Worm (Caenorhabditis elegans) whole organism, young adult: Measurements from ENCODE around the gene unc-4.

Experiments
- B0035.1 ChIP-seq: sonication (generic microtip); optimal IDR thresholded peaks from 2 replicates; lab custom pipeline; 2016; ENCODE audit warnings: missing genetic modification characterization, mild to moderate bottlenecking, missing compliant biosample characterization, missing genotype, missing genetic modification reagents
- C17E4.6 ChIP-seq: fragments of 200-800 bp; sonication (Bioruptor generic); IDR thresholded peaks from 2 replicates; pipeline ENCODE4 v1.3.6; 2022; ENCODE audit warnings: missing genetic modification reagents, missing genetic modification characterization, missing compliant biosample characterization
- F33H1.4 ChIP-seq: fragments of 200-800 bp; sonication (Bioruptor generic); IDR thresholded peaks from 2 replicates; pipeline ENCODE4 v1.3.6; 2022; ENCODE audit warnings: missing genetic modification reagents, missing genetic modification characterization, missing compliant biosample characterization
- F37B4.10 ChIP-seq: fragments of 200-800 bp; sonication (Bioruptor generic); IDR thresholded peaks from 2 replicates; pipeline ENCODE4 v1.3.6; 2022; ENCODE audit warnings: missing genetic modification characterization, missing compliant biosample characterization
- K11D2.4 ChIP-seq: fragments of 200-800 bp; sonication (Bioruptor generic); IDR thresholded peaks from 2 replicates; pipeline ENCODE4 v1.3.6; 2022; ENCODE audit warnings: missing genetic modification reagents, missing genetic modification characterization, missing compliant biosample characterization
- T07F8.4 ChIP-seq: sonication (generic microtip); optimal IDR thresholded peaks from 2 replicates; lab custom pipeline; 2016; ENCODE audit warnings: mild to moderate bottlenecking, missing genetic modification characterization, moderate library complexity, missing compliant biosample characterization
- T26A5.8 ChIP-seq: sonication (generic microtip); optimal IDR thresholded peaks from 2 replicates; lab custom pipeline; 2016; ENCODE audit warnings: missing genetic modification characterization, missing compliant biosample characterization
- Y53G8AR.9 ChIP-seq: fragments of 200-800 bp; sonication (Bioruptor generic); conservative IDR thresholded peaks from 2 replicates; pipeline ENCODE4 v1.3.6; 2022; ENCODE audit warnings: missing genetic modification reagents, missing genetic modification characterization, missing compliant biosample characterization
- Y79H2A.3 ChIP-seq: fragments of 200-800 bp; sonication (Bioruptor generic); conservative IDR thresholded peaks from 2 replicates; pipeline ENCODE4 v1.3.6; 2022; ENCODE audit warnings: missing genetic modification reagents, missing genetic modification characterization, missing compliant biosample characterization
- akir-1 ChIP-seq: fragments of 200-800 bp; sonication (Bioruptor generic); optimal IDR thresholded peaks from 2 replicates; lab custom pipeline; 2018; ENCODE audit warnings: mild to moderate bottlenecking, missing genetic modification characterization, moderate library complexity, missing compliant biosample characterization
- ama-1 ChIP-seq, 3 experiments: fragments of 150-350 bp in 1 of 3; sonication (generic microtip) in 2 of 3; optimal IDR thresholded peaks; 2 replicates each; lab custom pipeline; 2014 to 2018; ENCODE audit warnings: missing biosample characterization in 2 of 3, missing genetic modification characterization in 2 of 3, missing genetic modification reagents in 2 of 3
- atf-7 ChIP-seq: sonication (generic microtip); optimal IDR thresholded peaks from 2 replicates; lab custom pipeline; 2017; ENCODE audit warnings: mild to moderate bottlenecking, missing genetic modification characterization, missing compliant biosample characterization
- athp-1 ChIP-seq: sonication (generic microtip); optimal IDR thresholded peaks from 2 replicates; lab custom pipeline; 2017; ENCODE audit warnings: mild to moderate bottlenecking, missing genetic modification characterization, missing compliant biosample characterization
- bed-1 ChIP-seq: fragments of 200-800 bp; sonication (Bioruptor generic); IDR thresholded peaks from 2 replicates; pipeline ENCODE4 v1.3.6; 2022; ENCODE audit warnings: missing genetic modification reagents, missing genetic modification characterization, missing compliant biosample characterization
- ccch-3 ChIP-seq: fragments of 200-800 bp; sonication (Bioruptor generic); optimal IDR thresholded peaks from 2 replicates; lab custom pipeline; 2018; ENCODE audit warnings: mild to moderate bottlenecking, missing genetic modification characterization, missing compliant biosample characterization
- ceh-27 ChIP-seq: fragments of 200-800 bp; sonication (Bioruptor generic); optimal IDR thresholded peaks from 2 replicates; lab custom pipeline; 2018; ENCODE audit warnings: mild to moderate bottlenecking, missing genetic modification characterization, moderate library complexity, missing compliant biosample characterization
- ceh-79 ChIP-seq: sonication (generic microtip); optimal IDR thresholded peaks from 2 replicates; lab custom pipeline; 2017; ENCODE audit warnings: mild to moderate bottlenecking, missing genetic modification characterization, missing compliant biosample characterization
- ceh-91 ChIP-seq: fragments of 200-800 bp; sonication (Bioruptor generic); IDR thresholded peaks from 2 replicates; pipeline ENCODE4 v1.3.6; 2022; ENCODE audit warnings: missing genetic modification reagents, missing genetic modification characterization, missing compliant biosample characterization
- chd-7 ChIP-seq: sonication (generic microtip); optimal IDR thresholded peaks from 2 replicates; lab custom pipeline; 2016; ENCODE audit warnings: mild to moderate bottlenecking, missing genetic modification characterization, moderate library complexity, missing compliant biosample characterization
- efl-1 ChIP-seq: fragments of 150-350 bp; optimal IDR thresholded peaks from 2 replicates; lab custom pipeline; 2014; ENCODE audit warnings: missing biosample characterization, missing genetic modification reagents, missing genetic modification characterization
- egl-44 ChIP-seq: fragments of 200-800 bp; sonication (Bioruptor generic); IDR thresholded peaks from 2 replicates; pipeline ENCODE4 v1.3.6; 2022; ENCODE audit warnings: missing genetic modification reagents, missing genetic modification characterization, missing compliant biosample characterization
- ets-4 ChIP-seq: fragments of 200-800 bp; sonication (Bioruptor generic); optimal IDR thresholded peaks from 2 replicates; lab custom pipeline; 2018; ENCODE audit warnings: mild to moderate bottlenecking, missing genetic modification characterization, missing compliant biosample characterization
- let-526 ChIP-seq: fragments of 200-800 bp; sonication (Bioruptor generic); IDR thresholded peaks from 2 replicates; pipeline ENCODE4 v1.3.6; 2022; ENCODE audit warnings: missing genetic modification reagents, missing genetic modification characterization, missing compliant biosample characterization
- let-607 ChIP-seq, 2 experiments: fragments of 200-800 bp in 1 of 2; sonication (Bioruptor generic) in 1 of 2; sonication (generic microtip) in 1 of 2; optimal IDR thresholded peaks; 2 replicates each; lab custom pipeline; 2016 to 2018; ENCODE audit warnings: mild to moderate bottlenecking in 2 of 2, missing compliant biosample characterization in 2 of 2, missing genetic modification characterization in 2 of 2, moderate library complexity in 2 of 2, missing genotype in 1 of 2
- lin-35 ChIP-seq, 3 experiments: fragments of 150-350 bp in 2 of 3; sonication (generic microtip) in 1 of 3; optimal IDR thresholded peaks; 2 replicates each; lab custom pipeline; 2014 to 2018; ENCODE audit warnings: missing biosample characterization in 3 of 3, missing genetic modification characterization in 3 of 3, missing genetic modification reagents in 3 of 3
- lir-1 ChIP-seq: fragments of 200-800 bp; sonication (Bioruptor generic); conservative IDR thresholded peaks from 2 replicates; pipeline ENCODE4 v1.3.6; 2022; ENCODE audit warnings: missing genetic modification reagents, missing genetic modification characterization, missing compliant biosample characterization
- lsy-27 ChIP-seq: sonication (generic microtip); optimal IDR thresholded peaks from 2 replicates; lab custom pipeline; 2017; ENCODE audit warnings: missing genetic modification characterization, mild to moderate bottlenecking, missing compliant biosample characterization, antibody characterized with exemption, missing genotype, borderline replicate concordance; ENCODE audit not compliant: insufficient read depth
- madf-10 ChIP-seq: sonication (generic microtip); optimal IDR thresholded peaks from 2 replicates; lab custom pipeline; 2016; ENCODE audit warnings: mild to moderate bottlenecking, missing genetic modification characterization, missing compliant biosample characterization
- mxl-1 ChIP-seq: sonication (generic microtip); optimal IDR thresholded peaks from 2 replicates; lab custom pipeline; 2016; ENCODE audit warnings: missing genetic modification characterization, missing compliant biosample characterization
- nfya-1 ChIP-seq: sonication (generic microtip); optimal IDR thresholded peaks from 2 replicates; lab custom pipeline; 2017; ENCODE audit warnings: antibody characterized with exemption, missing compliant biosample characterization, missing genetic modification characterization, borderline replicate concordance; ENCODE audit not compliant: insufficient read depth
- nfyb-1 ChIP-seq: fragments of 200-800 bp; sonication (Bioruptor generic); IDR thresholded peaks from 2 replicates; pipeline ENCODE4 v1.3.6; 2022; ENCODE audit warnings: missing genetic modification reagents, missing genetic modification characterization, missing compliant biosample characterization
- nhr-80 ChIP-seq: sonication (generic microtip); optimal IDR thresholded peaks from 2 replicates; lab custom pipeline; 2016; ENCODE audit warnings: missing genetic modification characterization, missing compliant biosample characterization
- sea-2 ChIP-seq: fragments of 200-800 bp; sonication (Bioruptor generic); IDR thresholded peaks from 2 replicates; pipeline ENCODE4 v1.3.6; 2022; ENCODE audit warnings: missing genetic modification characterization, missing compliant biosample characterization
- snpc-3.4 ChIP-seq: sonication (generic microtip); optimal IDR thresholded peaks from 2 replicates; lab custom pipeline; 2017; ENCODE audit warnings: missing genetic modification characterization, mild to moderate bottlenecking, missing compliant biosample characterization, antibody characterized with exemption, moderate library complexity, missing genotype, missing genetic modification reagents
- sptf-2 ChIP-seq: fragments of 200-800 bp; sonication (Bioruptor generic); optimal IDR thresholded peaks from 2 replicates; lab custom pipeline; 2018; ENCODE audit warnings: mild to moderate bottlenecking, missing genetic modification characterization, missing compliant biosample characterization
- tlf-1 ChIP-seq: fragments of 200-800 bp; sonication (Bioruptor generic); optimal IDR thresholded peaks from 2 replicates; lab custom pipeline; 2018; ENCODE audit warnings: mild to moderate bottlenecking, missing genetic modification characterization, missing compliant biosample characterization
- unc-130 ChIP-seq: sonication (generic microtip); optimal IDR thresholded peaks from 2 replicates; lab custom pipeline; 2016; ENCODE audit warnings: missing genetic modification reagents, missing genetic modification characterization, missing compliant biosample characterization
- ztf-22 ChIP-seq: fragments of 200-800 bp; sonication (Bioruptor generic); optimal IDR thresholded peaks from 2 replicates; lab custom pipeline; 2018; ENCODE audit warnings: mild to moderate bottlenecking, missing genetic modification characterization, moderate library complexity, missing compliant biosample characterization

The unc-4 gene

DNA sequence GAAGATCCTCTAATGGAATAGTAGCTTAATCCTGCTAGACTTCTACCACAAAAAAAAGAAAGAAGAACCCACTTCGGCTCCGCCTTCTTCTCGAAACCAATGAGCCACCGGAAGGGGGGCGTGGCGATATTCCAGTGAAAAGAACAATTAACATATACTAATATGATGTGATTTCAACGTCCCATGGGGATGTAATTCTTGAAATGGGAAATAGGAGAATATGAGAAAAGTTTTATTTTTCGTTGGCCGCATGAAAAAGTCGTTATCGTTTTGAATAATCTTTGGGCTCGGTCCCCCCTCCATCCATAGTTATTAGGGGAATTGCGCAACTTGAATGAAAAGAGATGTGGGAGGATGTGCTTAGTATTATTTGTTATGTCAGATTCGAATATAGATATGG lies at the start of gene unc-4:
Gene unc-4 (minus strand): TSS at position 101 of the 400 bp plus-strand sequence.
- TF ChIP-seq F33H1.4 (no peak), mxl-1 (no peak), ceh-79 (tag; lab: Kevin White, UChicago) (no peak), ceh-27 (GFP tag; lab: Kevin White, UChicago) (no peak), sptf-2 (GFP tag; lab: Kevin White, UChicago) (no peak), Y53G8AR.9 (GFP tag; lab: Robert Waterston, UW) (no peak), athp-1 (tag; lab: Kevin White, UChicago) (no peak), let-607 (tag; optimal IDR thresholded peaks at IDR 0.05; lab: Kevin White, UChicago) (no peak)

DNA sequence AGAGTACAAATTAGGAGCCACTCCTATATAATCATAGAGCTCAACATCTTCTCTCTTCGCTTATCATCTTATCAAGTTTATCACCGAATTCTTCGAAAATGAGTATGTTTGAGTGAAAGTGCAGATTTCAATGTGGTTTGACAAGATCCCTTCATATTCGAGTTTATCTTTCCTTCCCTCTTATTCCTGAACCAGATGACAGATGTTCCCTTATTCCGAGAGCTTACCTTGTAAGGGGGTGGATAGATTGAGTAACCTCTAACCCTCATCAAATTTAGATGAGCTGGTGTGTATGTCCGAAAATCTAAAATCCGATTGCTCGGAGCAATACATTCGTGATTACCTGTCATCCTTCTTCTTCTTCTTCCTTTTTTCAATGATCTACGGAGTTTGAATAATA lies 48.5 kb upstream of the unc-4 start:
- TF ChIP-seq T07F8.4 (tag; lab: Kevin White, UChicago) = no peak
- no peak for TF ChIP-seq let-526 (GFP tag; lab: Robert Waterston, UW)
- no peak for TF ChIP-seq Y79H2A.3 (GFP tag; lab: Robert Waterston, UW)
- TF ChIP-seq lin-35 (GFP tag; optimal IDR thresholded peaks at IDR 0.05; lab: Kevin White, UChicago) = no peak
- no peak for TF ChIP-seq bed-1
- no peak for TF ChIP-seq madf-10 (tag; lab: Kevin White, UChicago)
- TF ChIP-seq K11D2.4 = no peak
- no peak for TF ChIP-seq akir-1 (GFP tag; lab: Kevin White, UChicago)
- TF ChIP-seq atf-7 (tag; lab: Kevin White, UChicago) = no peak
- TF ChIP-seq chd-7 (tag; lab: Kevin White, UChicago) = no peak
- TF ChIP-seq ccch-3 (GFP tag; lab: Kevin White, UChicago) = no peak
- TF ChIP-seq nfya-1 (tag; lab: Kevin White, UChicago) = no peak
- no peak for TF ChIP-seq C17E4.6 (GFP tag; lab: Robert Waterston, UW)
- no peak for TF ChIP-seq tlf-1 (GFP tag; lab: Kevin White, UChicago)
- no peak for TF ChIP-seq ztf-22 (GFP tag; lab: Kevin White, UChicago)
- no peak for TF ChIP-seq F37B4.10 (GFP tag; lab: Robert Waterston, UW)
- TF ChIP-seq lir-1 (GFP tag; lab: Robert Waterston, UW) = no peak
- TF ChIP-seq, all 124 proteins: peak for 0

DNA sequence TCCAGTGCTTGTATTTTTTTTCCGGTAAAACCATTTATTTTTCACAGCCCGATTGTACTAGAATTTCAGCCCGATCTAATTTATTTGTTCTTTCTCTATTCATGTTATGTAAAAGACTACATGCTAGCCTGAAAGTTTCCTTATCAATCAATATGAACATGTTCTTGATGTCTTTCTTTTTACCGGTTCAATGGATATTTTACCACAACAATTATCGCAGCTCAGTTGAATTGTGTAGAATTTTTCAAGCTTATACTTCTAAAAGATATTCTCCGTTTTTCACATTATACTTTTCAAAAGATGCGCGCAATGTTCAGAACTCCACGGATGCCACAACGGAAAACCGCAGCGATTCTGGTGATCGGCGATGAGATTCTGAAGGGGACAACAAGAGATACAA lies 43.7 kb upstream of the unc-4 start, which contains the start of gene flad-1:
Gene flad-1 (plus strand): TSS at position 301 of the 400 bp plus-strand sequence.
- TF ChIP-seq chd-7 (tag; lab: Kevin White, UChicago) = peak; percentile 21
- 0 out of 2 replicates have a peak, but pooled peaks have one; percentile 10 for TF ChIP-seq F33H1.4
- TF ChIP-seq nhr-80 (tag; lab: Kevin White, UChicago) = no peak
- peak; percentile 25 for TF ChIP-seq snpc-3.4
- TF ChIP-seq efl-1 (GFP tag; lab: Kevin White, UChicago) = no peak

DNA sequence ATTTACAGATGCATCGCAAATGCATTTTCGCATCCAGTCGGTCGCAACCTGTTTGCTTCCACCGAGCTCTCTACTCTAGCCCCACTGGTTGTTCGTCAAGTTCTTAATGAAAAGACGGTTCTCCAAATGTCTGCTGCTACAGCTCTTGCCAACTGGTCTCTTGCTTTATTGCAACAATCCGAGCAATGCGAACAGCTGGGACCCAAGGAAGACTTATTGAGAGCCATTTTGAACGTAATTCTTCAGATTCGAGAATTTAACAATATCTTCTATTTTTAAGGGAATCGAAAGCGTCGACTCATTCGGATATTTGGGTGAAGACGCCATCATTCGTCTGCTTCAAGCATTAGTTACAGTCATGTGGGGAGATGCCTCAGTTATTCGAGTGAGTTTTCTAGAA lies 43.1 kb upstream of the unc-4 start:
- no peak for TF ChIP-seq ceh-79 (tag; lab: Kevin White, UChicago)
- TF ChIP-seq ets-4 (GFP tag; lab: Kevin White, UChicago) = no peak
- no peak for TF ChIP-seq egl-44 (GFP tag; lab: Robert Waterston, UW)
- TF ChIP-seq B0035.1 = no peak
- TF ChIP-seq ama-1 (optimal IDR thresholded peaks at IDR 0.05; lab: Kevin White, UChicago) = no peak
- no peak for TF ChIP-seq ama-1 (GFP tag; optimal IDR thresholded peaks at IDR 0.05; lab: Kevin White, UChicago)
- no peak for TF ChIP-seq efl-1 (GFP tag; lab: Kevin White, UChicago)
- TF ChIP-seq T26A5.8 (tag; lab: Kevin White, UChicago) = no peak
- TF ChIP-seq unc-130 (GFP tag; lab: Kevin White, UChicago) = no peak
- no peak for TF ChIP-seq ceh-27 (GFP tag; lab: Kevin White, UChicago)
- no peak for TF ChIP-seq mxl-1
- TF ChIP-seq sea-2 (GFP tag; lab: Robert Waterston, UW) = no peak
- no peak for TF ChIP-seq nfyb-1 (GFP tag; lab: Robert Waterston, UW)
- TF ChIP-seq bed-1 = no peak
- TF ChIP-seq F37B4.10 (GFP tag; lab: Robert Waterston, UW) = no peak
- no peak for TF ChIP-seq lsy-27 (tag; lab: Kevin White, UChicago)
- TF ChIP-seq ceh-91 = no peak
